Fruit fly (Drosophila melanogaster): ENCODE results near the gene cona.

Gene cona

dm6 chr3R:18360630-18361260, 24.9 kb upstream of the cona start, which contains the start of gene CG15803 (continued):
- no peak for TF ChIP-seq TFAM (GFP tag; optimal IDR thresholded peaks at IDR 0.05)
- TF ChIP-seq CG18476 (GFP tag; optimal IDR thresholded peaks at IDR 0.05) = no peak
- TF ChIP-seq CG12769 (tag; optimal IDR thresholded peaks at IDR 0.05) = peak; percentile 72
- no peak for TF ChIP-seq Awh (GFP tag; IDR thresholded peaks at IDR 0.05)
- no peak for TF ChIP-seq CG4282 (GFP tag; optimal IDR thresholded peaks at IDR 0.05)
- no peak for TF ChIP-seq Aef1 (GFP tag; IDR thresholded peaks at IDR 0.05)
- peak; percentile 51; the same call in 1 of the 4 replicates for TF ChIP-seq chinmo (GFP tag; IDR thresholded peaks at IDR 0.05; ENCODE audit: partially characterized antibody)
- no peak for TF ChIP-seq CG7786 (GFP tag; optimal IDR thresholded peaks at IDR 0.05)
- TF ChIP-seq CG5180 (GFP tag; optimal IDR thresholded peaks at IDR 0.05) = no peak
- no peak for TF ChIP-seq Fer3 (tag; optimal IDR thresholded peaks at IDR 0.05)
- TF ChIP-seq CG9932 (GFP tag; IDR thresholded peaks at IDR 0.05) = peak; percentile 37; the same call in 1 of the 2 replicates
- no peak for TF ChIP-seq bsh (GFP tag; optimal IDR thresholded peaks at IDR 0.05)
- TF ChIP-seq CG8281 (tag; optimal IDR thresholded peaks at IDR 0.05) = no peak
- no peak for TF ChIP-seq Dip3 (GFP tag; optimal IDR thresholded peaks at IDR 0.05)
- TF ChIP-seq Trl (optimal IDR thresholded peaks at IDR 0.05) = peak; percentile 43 to 67
- no peak for TF ChIP-seq Trl (GFP tag; optimal IDR thresholded peaks at IDR 0.05)
- peak; percentile 25 for TF ChIP-seq Hmr (GFP tag; optimal IDR thresholded peaks at IDR 0.05)
- TF ChIP-seq CG16779 (GFP tag; IDR thresholded peaks at IDR 0.05) = no peak
- no peak for TF ChIP-seq Sry-β (GFP tag; optimal IDR thresholded peaks at IDR 0.05)
- no peak for TF ChIP-seq Mad (GFP tag; optimal IDR thresholded peaks at IDR 0.05)
- no peak for TF ChIP-seq CG6254 (GFP tag; optimal IDR thresholded peaks at IDR 0.05)
- no peak for TF ChIP-seq Gug (GFP tag; IDR thresholded peaks at IDR 0.05)
- TF ChIP-seq lab (GFP tag; optimal IDR thresholded peaks at IDR 0.05) = peak; percentile 5
- TF ChIP-seq Chrac-16 (GFP tag; optimal IDR thresholded peaks at IDR 0.05) = no peak
- no peak for TF ChIP-seq CG7745 (tag; optimal IDR thresholded peaks at IDR 0.05)
- no peak for TF ChIP-seq CG10543 (GFP tag; optimal IDR thresholded peaks at IDR 0.05)
- TF ChIP-seq toy (GFP tag; IDR thresholded peaks at IDR 0.05) = 0 out of 2 replicates have a peak, but pooled peaks have one; percentile 8
- no peak for TF ChIP-seq CG12071 (GFP tag; optimal IDR thresholded peaks at IDR 0.05)
- TF ChIP-seq MESR4 (GFP tag; optimal IDR thresholded peaks at IDR 0.05) = no peak
- no peak for TF ChIP-seq zfh2 (GFP tag; optimal IDR thresholded peaks at IDR 0.05)
- TF ChIP-seq lmd (GFP tag; IDR thresholded peaks at IDR 0.05) = peak; percentile 5; the same call in 1 of the 2 replicates
- TF ChIP-seq Med (GFP tag) = peak; percentile 67
- TF ChIP-seq CG12391 (tag; optimal IDR thresholded peaks at IDR 0.05) = peak; percentile 5
- TF ChIP-seq CG4730 (GFP tag; IDR thresholded peaks at IDR 0.05) = no peak
- TF ChIP-seq trh (GFP tag; optimal IDR thresholded peaks at IDR 0.05) = no peak
- TF ChIP-seq CG14441 (GFP tag; IDR thresholded peaks at IDR 0.05) = no peak
- peak; percentile 10; the same call in 1 of the 2 replicates for TF ChIP-seq seq (GFP tag; IDR thresholded peaks at IDR 0.05)
- no peak for TF ChIP-seq CG3281 (GFP tag; optimal IDR thresholded peaks at IDR 0.05)
- peak; percentile 26 for TF ChIP-seq scrt (GFP tag; optimal IDR thresholded peaks at IDR 0.05)
- no peak for TF ChIP-seq CG6791 (GFP tag; IDR thresholded peaks at IDR 0.05; ENCODE audit: partially characterized antibody)
- no peak for TF ChIP-seq ato (GFP tag; IDR thresholded peaks at IDR 0.05; ENCODE audit: partially characterized antibody)
- TF ChIP-seq Spps (tag; optimal IDR thresholded peaks at IDR 0.05) = no peak
- peak; percentile 47 for TF ChIP-seq Jarid2 (GFP tag; optimal IDR thresholded peaks at IDR 0.05)
- peak; percentile 48 for TF ChIP-seq CG2120 (GFP tag; optimal IDR thresholded peaks at IDR 0.05)
- no peak for TF ChIP-seq NC2α (GFP tag; optimal IDR thresholded peaks at IDR 0.05)
- no peak for TF ChIP-seq CG13296 (GFP tag; optimal IDR thresholded peaks at IDR 0.05)
- TF ChIP-seq al (GFP tag; IDR thresholded peaks at IDR 0.05) = no peak
- TF ChIP-seq danr (GFP tag; IDR thresholded peaks at IDR 0.05) = no peak
- TF ChIP-seq CG12155 (GFP tag; optimal IDR thresholded peaks at IDR 0.05) = no peak
- TF ChIP-seq bowl (GFP tag; IDR thresholded peaks at IDR 0.05) = no peak
